Fruit fly (Drosophila melanogaster): ENCODE results near the gene Sras.

The Sras gene

DNA sequence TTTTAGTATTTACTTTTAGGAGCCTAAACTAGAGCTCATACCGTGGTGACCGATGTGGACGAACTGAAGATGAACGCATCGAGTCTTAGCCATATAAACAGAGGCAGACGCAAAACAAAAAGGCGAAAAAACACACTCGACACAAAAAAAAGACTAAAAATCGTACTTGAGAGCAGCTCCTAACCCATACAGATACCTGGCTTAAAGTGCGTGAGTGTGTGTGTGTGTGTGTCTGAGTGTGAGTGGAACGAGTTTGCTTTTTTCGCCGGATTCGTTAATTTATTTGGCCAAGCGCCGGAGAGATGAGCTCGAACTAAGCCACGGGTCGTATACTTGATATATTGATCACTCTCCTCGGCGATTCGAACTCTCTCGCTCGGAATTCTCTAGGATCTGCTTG is 12.5 kb upstream of the Sras start, which contains the start of gene frm (continued):
- peak; percentile 18 for TF ChIP-seq CG3919 (GFP tag; optimal IDR thresholded peaks at IDR 0.05)
- no peak for TF ChIP-seq svp (GFP tag)
- no peak for TF ChIP-seq dac (GFP tag; optimal IDR thresholded peaks at IDR 0.05)
- TF ChIP-seq CG3032 (tag; optimal IDR thresholded peaks at IDR 0.05) = peak; percentile 30
- no peak for TF ChIP-seq Ets21C (GFP tag; optimal IDR thresholded peaks at IDR 0.05)
- TF ChIP-seq Hr4 (GFP tag; optimal IDR thresholded peaks at IDR 0.05) = no peak
- TF ChIP-seq Sox14 (GFP tag; optimal IDR thresholded peaks at IDR 0.05) = no peak
- peak; percentile 79 for TF ChIP-seq Eip78C (GFP tag)
- no peak for TF ChIP-seq Lpt (GFP tag; optimal IDR thresholded peaks at IDR 0.05)
- TF ChIP-seq Smox (GFP tag; optimal IDR thresholded peaks at IDR 0.05) = no peak
- no peak for TF ChIP-seq cyc (GFP tag; optimal IDR thresholded peaks at IDR 0.05)
- no peak for TF ChIP-seq fd59A (GFP tag; optimal IDR thresholded peaks at IDR 0.05)
- TF ChIP-seq lz (GFP tag; optimal IDR thresholded peaks at IDR 0.05) = no peak
- no peak for TF ChIP-seq CG31627 (GFP tag; optimal IDR thresholded peaks at IDR 0.05)
- no peak for TF ChIP-seq CG8119 (GFP tag; IDR thresholded peaks at IDR 0.05)
- TF ChIP-seq CG8632 (GFP tag; optimal IDR thresholded peaks at IDR 0.05) = no peak
- peak; percentile 29 for TF ChIP-seq dsx (GFP tag; optimal IDR thresholded peaks at IDR 0.05; ENCODE audit: poor library complexity, severe bottlenecking)
- no peak for TF ChIP-seq fkh (GFP tag; optimal IDR thresholded peaks at IDR 0.05)
- no peak for TF ChIP-seq acj6 (GFP tag; optimal IDR thresholded peaks at IDR 0.05)
- no peak for TF ChIP-seq CG32006 (GFP tag; optimal IDR thresholded peaks at IDR 0.05)
- no peak for TF ChIP-seq eg (GFP tag; IDR thresholded peaks at IDR 0.05)
- TF ChIP-seq ss (GFP tag; optimal IDR thresholded peaks at IDR 0.05) = peak; percentile 77 to 79
- no peak for TF ChIP-seq CG34406 (GFP tag; optimal IDR thresholded peaks at IDR 0.05)
- no peak for TF ChIP-seq CG11294 (GFP tag; IDR thresholded peaks at IDR 0.05)

DNA sequence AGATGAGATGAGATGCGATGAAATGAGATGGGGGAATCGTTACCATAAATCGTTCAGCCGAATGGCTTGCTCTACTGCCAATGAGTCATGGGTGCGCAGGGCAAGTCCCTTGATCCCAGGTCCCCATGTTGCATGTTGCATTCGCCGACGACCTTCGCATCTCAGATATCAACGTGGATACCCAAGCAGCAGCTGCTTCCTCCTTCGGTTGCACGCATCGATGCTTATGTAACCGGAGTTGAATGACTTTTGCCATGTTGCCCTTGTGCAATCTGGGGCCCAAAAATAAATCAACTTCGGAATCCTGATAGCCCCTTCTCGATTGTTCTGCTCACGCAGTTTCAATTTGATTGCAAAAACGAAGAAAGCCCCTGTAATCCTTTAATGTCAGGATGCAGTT is 9.9 kb upstream of the Sras start:
- peak; percentile 89 for TF ChIP-seq vri (GFP tag; optimal IDR thresholded peaks at IDR 0.05)
- TF ChIP-seq CG9139 (GFP tag; optimal IDR thresholded peaks at IDR 0.05) = no peak
- no peak for TF ChIP-seq Met (GFP tag; optimal IDR thresholded peaks at IDR 0.05)
- no peak for TF ChIP-seq CG34406 (GFP tag; optimal IDR thresholded peaks at IDR 0.05)
- TF ChIP-seq CG10669 (GFP tag; optimal IDR thresholded peaks at IDR 0.05) = no peak
- no peak for TF ChIP-seq OdsH (GFP tag; optimal IDR thresholded peaks at IDR 0.05)
- TF ChIP-seq CG4318 (GFP tag; optimal IDR thresholded peaks at IDR 0.05) = no peak
- no peak for TF ChIP-seq Blimp-1 (GFP tag; optimal IDR thresholded peaks at IDR 0.05)
- no peak for TF ChIP-seq esn (GFP tag; optimal IDR thresholded peaks at IDR 0.05)
- TF ChIP-seq CG6163 (GFP tag; IDR thresholded peaks at IDR 0.05) = peak; percentile 19; the same call in 1 of the 3 replicates
- TF ChIP-seq CG7368 (GFP tag; optimal IDR thresholded peaks at IDR 0.05) = no peak
- peak; percentile 35 for TF ChIP-seq dsx (GFP tag; optimal IDR thresholded peaks at IDR 0.05; ENCODE audit: poor library complexity, severe bottlenecking)
- TF ChIP-seq cyc (GFP tag; optimal IDR thresholded peaks at IDR 0.05) = no peak
- no peak for TF ChIP-seq CG1621 (tag; optimal IDR thresholded peaks at IDR 0.05)
- TF ChIP-seq fkh (GFP tag; optimal IDR thresholded peaks at IDR 0.05) = no peak
- no peak for TF ChIP-seq Lpt (GFP tag; optimal IDR thresholded peaks at IDR 0.05)
- TF ChIP-seq Gug (GFP tag; IDR thresholded peaks at IDR 0.05) = no peak
- TF ChIP-seq Sox14 (GFP tag; optimal IDR thresholded peaks at IDR 0.05) = no peak
- no peak for TF ChIP-seq Sox15 (GFP tag; optimal IDR thresholded peaks at IDR 0.05)
- TF ChIP-seq CG8632 (GFP tag; optimal IDR thresholded peaks at IDR 0.05) = no peak
- TF ChIP-seq ss (GFP tag; optimal IDR thresholded peaks at IDR 0.05) = peak in 1 of 2 experiments; percentile 92
- TF ChIP-seq Ets21C (GFP tag; optimal IDR thresholded peaks at IDR 0.05) = no peak
- TF ChIP-seq fd85E (GFP tag; optimal IDR thresholded peaks at IDR 0.05) = no peak
- TF ChIP-seq eg (GFP tag; IDR thresholded peaks at IDR 0.05) = no peak

dm6 chr3L:5554377-5554776 is 9.2 kb upstream of the Sras start:
- TF ChIP-seq achi (GFP tag; optimal IDR thresholded peaks at IDR 0.05) (peak; percentile 40), svp (GFP tag) (peak; percentile 85), CG6808 (GFP tag; optimal IDR thresholded peaks at IDR 0.05) (no peak), Hr38 (GFP tag; optimal IDR thresholded peaks at IDR 0.05) (no peak), cyc (GFP tag; optimal IDR thresholded peaks at IDR 0.05) (peak; percentile 77), CG10631 (GFP tag; optimal IDR thresholded peaks at IDR 0.05) (peak; percentile 54), CG11902 (GFP tag; optimal IDR thresholded peaks at IDR 0.05) (peak; percentile 65), Ets96B (tag; optimal IDR thresholded peaks at IDR 0.05) (peak; percentile 40), CG11294 (GFP tag; IDR thresholded peaks at IDR 0.05) (peak; percentile 34; the same call in 1 of the 2 replicates), CG31627 (GFP tag; optimal IDR thresholded peaks at IDR 0.05) (peak; percentile 60), CG32006 (GFP tag; optimal IDR thresholded peaks at IDR 0.05) (no peak), CG6163 (GFP tag; IDR thresholded peaks at IDR 0.05) (peak; percentile 65), CG34406 (GFP tag; optimal IDR thresholded peaks at IDR 0.05) (peak; percentile 57), ss (GFP tag; optimal IDR thresholded peaks at IDR 0.05) (peak in 1 of 2 experiments; percentile 26), Smox (GFP tag; optimal IDR thresholded peaks at IDR 0.05) (no peak), fd59A (GFP tag; optimal IDR thresholded peaks at IDR 0.05) (peak; percentile 2), CG9139 (GFP tag; optimal IDR thresholded peaks at IDR 0.05) (no peak), Lpt (GFP tag; optimal IDR thresholded peaks at IDR 0.05) (no peak), Ets21C (GFP tag; optimal IDR thresholded peaks at IDR 0.05) (peak; percentile 61), topi (GFP tag; optimal IDR thresholded peaks at IDR 0.05) (peak; percentile 74), Met (GFP tag; optimal IDR thresholded peaks at IDR 0.05) (peak; percentile 74), acj6 (GFP tag; optimal IDR thresholded peaks at IDR 0.05) (no peak), CG4318 (GFP tag; optimal IDR thresholded peaks at IDR 0.05) (no peak), CG8319 (GFP tag; optimal IDR thresholded peaks at IDR 0.05) (peak; percentile 38), lz (GFP tag; optimal IDR thresholded peaks at IDR 0.05) (peak; percentile 71)
